Fruit fly (Drosophila melanogaster): ENCODE data around the gene CG44476.
A peak's percentile ranks its signal among the peaks of the same experiment; 100 is the strongest.

- TF ChIP-seq CG8159 (tag; optimal IDR thresholded peaks at IDR 0.05) (no peak), fd96Ca (GFP tag; IDR thresholded peaks at IDR 0.05) (peak; percentile 81), CG10348 (GFP tag; IDR thresholded peaks at IDR 0.05) (0 out of 2 replicates have a peak, but pooled peaks have one; percentile 22), Pif1A (GFP tag; optimal IDR thresholded peaks at IDR 0.05) (peak; percentile 54), CG32121 (GFP tag; IDR thresholded peaks at IDR 0.05) (peak; percentile 57; the same call in 1 of the 2 replicates), CG12605 (GFP tag; IDR thresholded peaks at IDR 0.05) (0 out of 2 replicates have a peak, but pooled peaks have one; percentile 10), Pif1B (GFP tag; optimal IDR thresholded peaks at IDR 0.05) (no peak)
These were observed 37.6 kb upstream of the CG44476 start for dm6 chr2L:18150393-18151133.

Measured in whole organism, pupa.